Fruit fly (Drosophila melanogaster) whole organism, embryonic: ENCODE measurements around the gene CG8372.

Experiments
- Antp ChIP-seq: fragments of 200-800 bp; sonication (Bioruptor generic); optimal IDR thresholded peaks from 3 replicates; lab custom pipeline; 2016; ENCODE audit warnings: missing biosample characterization, missing genetic modification characterization
- CG11456 ChIP-seq: fragments of 200-800 bp; sonication (Bioruptor generic); IDR thresholded peaks from 3 replicates; pipeline ENCODE4 v1.3.6; 2022; ENCODE audit warnings: missing biosample characterization, missing genetic modification characterization
- CG14014 ChIP-seq: fragments of 200-800 bp; sonication (Bioruptor generic); IDR thresholded peaks from 2 replicates; pipeline ENCODE4 v1.3.6; 2022; ENCODE audit warnings: missing biosample characterization, missing genetic modification characterization
- CG14050 ChIP-seq: fragments of 200-800 bp; sonication (Bioruptor generic); IDR thresholded peaks from 3 replicates; pipeline ENCODE4 v1.3.6; 2022; ENCODE audit warnings: missing biosample characterization, missing genetic modification characterization
- CG15073 ChIP-seq: fragments of 200-800 bp; sonication (Bioruptor generic); optimal IDR thresholded peaks from 2 replicates; lab custom pipeline; 2016; ENCODE audit warnings: missing biosample characterization, missing genetic modification characterization
- CG17186 ChIP-seq: fragments of 200-800 bp; sonication (Bioruptor generic); optimal IDR thresholded peaks from 3 replicates; lab custom pipeline; 2017; ENCODE audit warnings: missing biosample characterization, missing genetic modification reagents, missing genetic modification characterization
- CG1792 ChIP-seq: fragments of 200-800 bp; sonication (Bioruptor generic); optimal IDR thresholded peaks from 2 replicates; lab custom pipeline; 2016; ENCODE audit warnings: missing biosample characterization, missing genetic modification characterization
- CG18599 ChIP-seq: fragments of 200-800 bp; sonication (Bioruptor generic); optimal IDR thresholded peaks from 3 replicates; lab custom pipeline; 2017; ENCODE audit warnings: missing biosample characterization, missing genetic modification characterization, mild to moderate bottlenecking, moderate library complexity, missing genetic modification reagents
- CG30431 ChIP-seq: fragments of 200-800 bp; sonication (Bioruptor generic); optimal IDR thresholded peaks from 2 replicates; lab custom pipeline; 2017; ENCODE audit warnings: missing biosample characterization, missing genetic modification characterization
- CG31441 ChIP-seq: fragments of 200-800 bp; sonication (Bioruptor generic); IDR thresholded peaks from 2 replicates; pipeline ENCODE4 v1.3.6; 2022; ENCODE audit warnings: missing biosample characterization, missing genetic modification characterization
- CG32772 ChIP-seq: fragments of 200-800 bp; sonication (Bioruptor generic); IDR thresholded peaks from 2 replicates; pipeline ENCODE4 v1.3.6; 2022; ENCODE audit warnings: missing biosample characterization, missing genetic modification characterization
- CG34224 ChIP-seq: fragments of 200-800 bp; sonication (Bioruptor generic); IDR thresholded peaks from 3 replicates; pipeline ENCODE4 v1.3.6; 2022; ENCODE audit warnings: missing biosample characterization, missing genetic modification characterization; ENCODE audit not compliant: partially characterized antibody
- CG43689 ChIP-seq: fragments of 200-800 bp; sonication (Bioruptor generic); IDR thresholded peaks from 2 replicates; pipeline ENCODE4 v1.3.6; 2022; ENCODE audit warnings: missing biosample characterization, missing genetic modification characterization
- CG6654 ChIP-seq: fragments of 200-800 bp; sonication (Bioruptor generic); optimal IDR thresholded peaks from 2 replicates; lab custom pipeline; 2017; ENCODE audit warnings: missing biosample characterization, mild to moderate bottlenecking, missing genetic modification characterization
- CG6854 ChIP-seq: fragments of 200-800 bp; sonication (Bioruptor generic); optimal IDR thresholded peaks from 3 replicates; lab custom pipeline; 2017; ENCODE audit warnings: missing biosample characterization, mild to moderate bottlenecking, missing genetic modification characterization
- CG8359 ChIP-seq: fragments of 200-800 bp; sonication (Bioruptor generic); optimal IDR thresholded peaks from 2 replicates; lab custom pipeline; 2017; ENCODE audit warnings: missing biosample characterization, mild to moderate bottlenecking, missing genetic modification characterization, borderline replicate concordance
- CG9932 ChIP-seq: fragments of 200-800 bp; sonication (Bioruptor generic); IDR thresholded peaks from 2 replicates; pipeline ENCODE4 v1.3.6; 2022; ENCODE audit warnings: missing biosample characterization, missing genetic modification characterization
- Ets65A ChIP-seq: fragments of 200-800 bp; sonication (Bioruptor generic); peaks from one replicate; lab custom pipeline; 2016; ENCODE audit warnings: missing biosample characterization, missing genetic modification characterization
- HLH3B ChIP-seq: fragments of 200-800 bp; sonication (Bioruptor generic); IDR thresholded peaks from 2 replicates; pipeline ENCODE4 v1.3.6; 2022; ENCODE audit warnings: missing biosample characterization, missing genetic modification characterization
- HLH4C ChIP-seq: fragments of 200-800 bp; sonication (Bioruptor generic); IDR thresholded peaks from 3 replicates; pipeline ENCODE4 v1.3.6; 2022; ENCODE audit warnings: missing biosample characterization, missing genetic modification characterization; ENCODE audit not compliant: partially characterized antibody
- Hr3 ChIP-seq: fragments of 200-800 bp; sonication (Bioruptor generic); optimal IDR thresholded peaks from 3 replicates; lab custom pipeline; 2016; ENCODE audit warnings: missing biosample characterization, missing genetic modification characterization
- Jarid2 ChIP-seq: fragments of 200-800 bp; sonication (Bioruptor generic); optimal IDR thresholded peaks from 3 replicates; lab custom pipeline; 2017; ENCODE audit warnings: mild to moderate bottlenecking, missing biosample characterization, missing genetic modification reagents, missing genetic modification characterization
- MESR4 ChIP-seq: fragments of 200-800 bp; sonication (Bioruptor generic); optimal IDR thresholded peaks from 2 replicates; lab custom pipeline; 2018; ENCODE audit warnings: missing biosample characterization, mild to moderate bottlenecking, missing genetic modification characterization, moderate library complexity
- NC2α ChIP-seq: fragments of 200-800 bp; sonication (Bioruptor generic); optimal IDR thresholded peaks from 2 replicates; lab custom pipeline; 2016; ENCODE audit warnings: missing biosample characterization, missing genetic modification characterization
- Nf-YB ChIP-seq: fragments of 200-800 bp; sonication (Bioruptor generic); optimal IDR thresholded peaks from 3 replicates; lab custom pipeline; 2019; ENCODE audit warnings: missing biosample characterization, mild to moderate bottlenecking, missing genetic modification characterization, moderate library complexity
- Oaz ChIP-seq: fragments of 200-800 bp; sonication (Bioruptor generic); IDR thresholded peaks from 2 replicates; pipeline ENCODE4 v1.3.6; 2022; ENCODE audit warnings: missing biosample characterization, missing genetic modification characterization
- Optix ChIP-seq: fragments of 200-800 bp; sonication (Bioruptor generic); IDR thresholded peaks from 3 replicates; pipeline ENCODE4 v1.3.6; 2022; ENCODE audit warnings: missing biosample characterization, missing genetic modification characterization
- Poxn ChIP-seq: fragments of 200-800 bp; sonication (Bioruptor generic); IDR thresholded peaks from 2 replicates; pipeline ENCODE4 v1.3.6; 2022; ENCODE audit warnings: missing biosample characterization, missing genetic modification characterization
- Six4 ChIP-seq: fragments of 200-800 bp; sonication (Bioruptor generic); optimal IDR thresholded peaks from 2 replicates; lab custom pipeline; 2016; ENCODE audit warnings: missing biosample characterization, missing genetic modification characterization
- Sox102F ChIP-seq: fragments of 200-800 bp; sonication (Bioruptor generic); optimal IDR thresholded peaks from 2 replicates; lab custom pipeline; 2018; ENCODE audit warnings: missing biosample characterization, mild to moderate bottlenecking, missing genetic modification characterization, moderate library complexity
- Spps ChIP-seq: fragments of 200-800 bp; sonication (Bioruptor generic); optimal IDR thresholded peaks from 2 replicates; lab custom pipeline; 2018; ENCODE audit warnings: missing biosample characterization, mild to moderate bottlenecking, missing genetic modification characterization
- TFAM ChIP-seq: fragments of 200-800 bp; sonication (Bioruptor generic); optimal IDR thresholded peaks from 2 replicates; lab custom pipeline; 2017; ENCODE audit warnings: missing biosample characterization, missing genetic modification characterization, inconsistent platforms
- Usf ChIP-seq: fragments of 200-800 bp; sonication (Bioruptor generic); optimal IDR thresholded peaks from 2 replicates; lab custom pipeline; 2017; ENCODE audit warnings: missing genotype, missing biosample characterization, missing genetic modification characterization
- cas ChIP-seq: fragments of 200-800 bp; sonication (Bioruptor generic); IDR thresholded peaks from 2 replicates; pipeline ENCODE4 v1.3.6; 2022; ENCODE audit warnings: missing biosample characterization, missing genetic modification characterization
- croc ChIP-seq: fragments of 200-800 bp; sonication (Bioruptor generic); conservative IDR thresholded peaks from 3 replicates; pipeline ENCODE4 v1.3.6; 2022; ENCODE audit warnings: missing biosample characterization, missing genetic modification characterization
- dimm ChIP-seq: fragments of 200-800 bp; sonication (Bioruptor generic); IDR thresholded peaks from 2 replicates; pipeline ENCODE4 v1.3.6; 2022; ENCODE audit warnings: missing biosample characterization, missing genetic modification characterization
- emc ChIP-seq: fragments of 200-800 bp; sonication (Bioruptor generic); optimal IDR thresholded peaks from 2 replicates; lab custom pipeline; 2016; ENCODE audit warnings: missing biosample characterization, missing genetic modification characterization
- esg ChIP-seq: fragments of 200-800 bp; sonication (Bioruptor generic); conservative IDR thresholded peaks from 2 replicates; pipeline ENCODE4 v1.3.6; 2022; ENCODE audit warnings: missing biosample characterization, missing genetic modification characterization
- gce ChIP-seq: fragments of 200-800 bp; sonication (Bioruptor generic); IDR thresholded peaks from 3 replicates; pipeline ENCODE4 v1.3.6; 2022; ENCODE audit warnings: missing biosample characterization, missing genetic modification characterization
- gfzf ChIP-seq: fragments of 200-800 bp; sonication (Bioruptor generic); optimal IDR thresholded peaks from 2 replicates; lab custom pipeline; 2016; ENCODE audit warnings: missing biosample characterization, mild to moderate bottlenecking, missing genetic modification characterization, moderate library complexity
- grau ChIP-seq: fragments of 200-800 bp; optimal IDR thresholded peaks from 3 replicates; lab custom pipeline; 2019; ENCODE audit warnings: missing biosample characterization, mild to moderate bottlenecking, missing genetic modification characterization, moderate library complexity
- kah ChIP-seq: fragments of 200-800 bp; sonication (Bioruptor generic); optimal IDR thresholded peaks from 2 replicates; lab custom pipeline; 2018; ENCODE audit warnings: missing biosample characterization, mild to moderate bottlenecking, missing genetic modification characterization
- ken ChIP-seq: fragments of 200-800 bp; sonication (Bioruptor generic); IDR thresholded peaks from 3 replicates; pipeline ENCODE4 v1.3.6; 2022; ENCODE audit warnings: missing biosample characterization, missing genetic modification characterization
- knrl ChIP-seq: fragments of 200-800 bp; sonication (Bioruptor generic); IDR thresholded peaks from 3 replicates; pipeline ENCODE4 v1.3.6; 2022; ENCODE audit warnings: missing biosample characterization, missing genetic modification characterization; ENCODE audit not compliant: partially characterized antibody
- lbe ChIP-seq: fragments of 200-800 bp; sonication (Bioruptor generic); optimal IDR thresholded peaks from 2 replicates; lab custom pipeline; 2016; ENCODE audit warnings: missing biosample characterization, mild to moderate bottlenecking, missing genetic modification characterization
- maf-S ChIP-seq: fragments of 200-800 bp; sonication (Bioruptor generic); optimal IDR thresholded peaks from 2 replicates; lab custom pipeline; 2016; ENCODE audit warnings: missing biosample characterization, missing genetic modification characterization
- odd ChIP-seq: fragments of 200-800 bp; sonication (Bioruptor generic); optimal IDR thresholded peaks from 2 replicates; lab custom pipeline; 2017; ENCODE audit warnings: missing biosample characterization, mild to moderate bottlenecking, missing genetic modification characterization
- sens-2 ChIP-seq: fragments of 200-800 bp; sonication (Bioruptor generic); IDR thresholded peaks from 2 replicates; pipeline ENCODE4 v1.3.6; 2022; ENCODE audit warnings: missing biosample characterization, missing genetic modification characterization
- unc-4 ChIP-seq: fragments of 200-800 bp; sonication (Bioruptor generic); IDR thresholded peaks from 2 replicates; pipeline ENCODE4 v1.3.6; 2022; ENCODE audit warnings: missing biosample characterization, missing genetic modification characterization; ENCODE audit not compliant: partially characterized antibody
- vvl ChIP-seq: fragments of 200-800 bp; sonication (Bioruptor generic); IDR thresholded peaks from 2 replicates; pipeline ENCODE4 v1.3.6; 2022; ENCODE audit warnings: missing biosample characterization, missing genetic modification characterization
- wor ChIP-seq: fragments of 200-800 bp; sonication (Bioruptor generic); IDR thresholded peaks from 2 replicates; pipeline ENCODE4 v1.3.6; 2022; ENCODE audit warnings: missing biosample characterization, missing genetic modification characterization

Gene CG8372

dm6 chr2L:8239712-8240245 is 27.1 kb upstream of the CG8372 start, which contains the start of gene Pvr (continued):
- TF ChIP-seq Six4 (GFP tag; lab: Kevin White, UChicago): no peak
- no peak for TF ChIP-seq Antp (GFP tag; lab: Kevin White, UChicago)
- TF ChIP-seq emc (GFP tag; lab: Kevin White, UChicago): no peak
- peak; percentile 65 for TF ChIP-seq CG17186 (GFP tag; lab: Kevin White, UChicago)
- TF ChIP-seq gce: no peak
- TF ChIP-seq CG18599 (GFP tag; lab: Kevin White, UChicago): no peak
- TF ChIP-seq CG30431 (GFP tag; lab: Kevin White, UChicago): no peak
- TF ChIP-seq sens-2 (GFP tag; lab: Robert Waterston, UW): no peak
- peak; percentile 85 for TF ChIP-seq CG34224 (GFP tag; lab: Robert Waterston, UW)
- no peak for TF ChIP-seq CG6654 (GFP tag; lab: Kevin White, UChicago)
- TF ChIP-seq Nf-YB (GFP tag; lab: Kevin White, UChicago): no peak
- no peak for TF ChIP-seq TFAM
- TF ChIP-seq vvl (GFP tag; lab: Robert Waterston, UW): peak; percentile 31; the same call in 1 of the 2 replicates
- peak; percentile 97 for TF ChIP-seq HLH4C (GFP tag; lab: Robert Waterston, UW)
- no peak for TF ChIP-seq odd (GFP tag; lab: Kevin White, UChicago)
- no peak for TF ChIP-seq CG11456
- TF ChIP-seq Usf: no peak
- TF ChIP-seq ken: 0 out of 3 replicates have a peak, but pooled peaks have one; percentile 8
- no peak for TF ChIP-seq Optix (GFP tag; lab: Robert Waterston, UW)
- peak; percentile 32 for TF ChIP-seq lbe (GFP tag; lab: Kevin White, UChicago)
- TF ChIP-seq wor (GFP tag; lab: Robert Waterston, UW): no peak
- TF ChIP-seq knrl: peak; percentile 94
- no peak for TF ChIP-seq CG6854 (GFP tag; lab: Kevin White, UChicago)
- TF ChIP-seq gfzf: peak; percentile 12
- no peak; the same call in 1 of the 2 replicates for TF ChIP-seq CG9932
- no peak for TF ChIP-seq CG14050 (GFP tag; lab: Robert Waterston, UW)
- no peak for TF ChIP-seq Poxn (GFP tag; lab: Robert Waterston, UW)
- no peak for TF ChIP-seq CG1792 (GFP tag; lab: Kevin White, UChicago)
- peak; percentile 88 for TF ChIP-seq Jarid2 (GFP tag; lab: Kevin White, UChicago)
- peak; percentile 94 for TF ChIP-seq unc-4
- no peak for TF ChIP-seq esg (GFP tag; lab: Robert Waterston, UW)
- TF ChIP-seq CG15073 (GFP tag; lab: Kevin White, UChicago): no peak
- TF ChIP-seq maf-S: no peak
- no peak for TF ChIP-seq CG31441 (GFP tag; lab: Robert Waterston, UW)
- no peak for TF ChIP-seq CG32772 (GFP tag; lab: Robert Waterston, UW)
- TF ChIP-seq MESR4 (GFP tag; lab: Kevin White, UChicago): no peak
- TF ChIP-seq dimm (GFP tag; lab: Robert Waterston, UW): no peak
- no peak for TF ChIP-seq CG14014 (GFP tag; lab: Robert Waterston, UW)
- no peak for TF ChIP-seq Sox102F (GFP tag; lab: Kevin White, UChicago)
- TF ChIP-seq NC2α: no peak
- TF ChIP-seq cas (GFP tag; lab: Robert Waterston, UW): no peak
- no peak for TF ChIP-seq Ets65A (GFP tag; lab: Kevin White, UChicago)
- no peak for TF ChIP-seq Oaz (GFP tag; lab: Robert Waterston, UW)
- no peak for TF ChIP-seq croc (GFP tag; lab: Robert Waterston, UW)
- TF ChIP-seq CG43689 (GFP tag; lab: Robert Waterston, UW): no peak
- TF ChIP-seq CG8359 (GFP tag; lab: Kevin White, UChicago): no peak
- TF ChIP-seq kah (GFP tag; lab: Kevin White, UChicago): no peak
- no peak for TF ChIP-seq Spps (tag; lab: Kevin White, UChicago)
- no peak for TF ChIP-seq Hr3 (GFP tag; lab: Kevin White, UChicago)
- no peak for TF ChIP-seq grau
- TF ChIP-seq HLH3B (GFP tag; lab: Robert Waterston, UW): no peak
